Worm (Caenorhabditis elegans) whole organism, L3 larva: ENCODE measurements around the gene H06I04.6.

Experiments used
- R02D3.7 ChIP-seq: fragments of 150-350 bp; optimal IDR thresholded peaks from 2 replicates; lab custom pipeline; 2014; ENCODE audit warnings: missing biosample characterization, missing genetic modification characterization
- ama-1 ChIP-seq: fragments of 150-350 bp; optimal IDR thresholded peaks from 2 replicates; lab custom pipeline; 2018
- elt-3 ChIP-seq, 3 experiments: fragments of 150-350 bp in 1 of 3; sonication (generic microtip) in 2 of 3; optimal IDR thresholded peaks; 2 replicates in 2 of 3; 4 replicates in 1 of 3; lab custom pipeline; 2014 to 2017; ENCODE audit warnings: missing biosample characterization in 3 of 3, missing genetic modification characterization in 3 of 3
- lin-39 ChIP-seq: fragments of 150-350 bp; optimal IDR thresholded peaks from 2 replicates; lab custom pipeline; 2018; ENCODE audit warnings: missing biosample characterization, missing genetic modification reagents, missing genetic modification characterization
- mdl-1 ChIP-seq: fragments of 150-350 bp; optimal IDR thresholded peaks from 2 replicates; lab custom pipeline; 2014; ENCODE audit warnings: missing biosample characterization, missing genetic modification characterization
- nhr-237 ChIP-seq: fragments of 150-350 bp; optimal IDR thresholded peaks from 2 replicates; lab custom pipeline; 2014; ENCODE audit warnings: missing biosample characterization, missing genetic modification characterization
- nhr-76 ChIP-seq: fragments of 150-350 bp; sonication (generic microtip); optimal IDR thresholded peaks from 5 replicates; lab custom pipeline; 2014; ENCODE audit warnings: missing biosample characterization, missing genetic modification characterization
- unc-62 ChIP-seq: fragments of 150-350 bp; sonication (generic microtip); optimal IDR thresholded peaks from 4 replicates; lab custom pipeline; 2014; ENCODE audit warnings: missing biosample characterization, missing genetic modification reagents, missing genetic modification characterization
- zag-1 ChIP-seq: fragments of 150-350 bp; optimal IDR thresholded peaks from 2 replicates; lab custom pipeline; 2014; ENCODE audit warnings: missing biosample characterization, missing genetic modification characterization

- TF ChIP-seq zag-1, result no peak
- no peak for TF ChIP-seq ama-1 (lab: Kevin White, UChicago)
- no peak for TF ChIP-seq lin-39 (tag; lab: Kevin White, UChicago)
- no peak for TF ChIP-seq mdl-1 (tag; lab: Kevin White, UChicago)
- TF ChIP-seq elt-3 (tag; optimal IDR thresholded peaks at IDR 0.05; lab: Kevin White, UChicago), result no peak
- no peak for TF ChIP-seq unc-62 (GFP tag; lab: Kevin White, UChicago)
- TF ChIP-seq R02D3.7 (tag; lab: Kevin White, UChicago), result no peak
- TF ChIP-seq nhr-76 (tag; lab: Kevin White, UChicago), result no peak
- TF ChIP-seq nhr-237 (tag; lab: Kevin White, UChicago), result no peak
Observed at ce11 chrIII:3086471-3086870, 22.3 kb upstream of the H06I04.6 start, which contains the start of gene sft-1.
